Fruit fly (Drosophila melanogaster) whole organism, embryonic: ENCODE results near the gene Nup153.

ENCODE experiments used
- Blimp-1 ChIP-seq: fragments of 200-800 bp; sonication (Bioruptor generic); optimal IDR thresholded peaks from 3 replicates; lab custom pipeline; 2018; ENCODE audit warnings: missing biosample characterization, missing genetic modification characterization, mild to moderate bottlenecking, moderate library complexity, missing genetic modification reagents
- CG10209 ChIP-seq: fragments of 200-800 bp; sonication (Bioruptor generic); optimal IDR thresholded peaks from 3 replicates; lab custom pipeline; 2017; ENCODE audit warnings: missing biosample characterization, mild to moderate bottlenecking, missing genetic modification characterization, missing genetic modification reagents
- CG11085 ChIP-seq: fragments of 200-800 bp; sonication (Bioruptor generic); IDR thresholded peaks from 2 replicates; pipeline ENCODE4 v1.3.6; 2022; ENCODE audit warnings: missing biosample characterization, missing genetic modification characterization
- CG12942 ChIP-seq: fragments of 200-800 bp; sonication (Bioruptor generic); optimal IDR thresholded peaks from 3 replicates; lab custom pipeline; 2016; ENCODE audit warnings: missing biosample characterization, missing genetic modification characterization
- CG13624 ChIP-seq: fragments of 200-800 bp; sonication (Bioruptor generic); optimal IDR thresholded peaks from 2 replicates; lab custom pipeline; 2016; ENCODE audit warnings: missing biosample characterization, missing genetic modification characterization
- CG13894 ChIP-seq: fragments of 200-800 bp; sonication (Bioruptor generic); optimal IDR thresholded peaks from 3 replicates; lab custom pipeline; 2018; ENCODE audit warnings: missing biosample characterization, mild to moderate bottlenecking, missing genetic modification characterization, moderate library complexity
- CG16815 ChIP-seq: fragments of 200-800 bp; sonication (Bioruptor generic); optimal IDR thresholded peaks from 3 replicates; lab custom pipeline; 2017; ENCODE audit warnings: missing biosample characterization, mild to moderate bottlenecking, missing genetic modification characterization
- CG16863 ChIP-seq: fragments of 200-800 bp; sonication (Bioruptor generic); optimal IDR thresholded peaks from 3 replicates; lab custom pipeline; 2016; ENCODE audit warnings: missing biosample characterization, missing genetic modification characterization
- CG3726 ChIP-seq: fragments of 200-800 bp; sonication (Bioruptor generic); IDR thresholded peaks from 3 replicates; pipeline ENCODE4, ENCODE4 v1.3.6; 2022; ENCODE audit warnings: missing biosample characterization, missing genetic modification characterization
- CG42726 ChIP-seq: fragments of 200-800 bp; sonication (Bioruptor generic); IDR thresholded peaks from 2 replicates; pipeline ENCODE4 v1.3.6; 2022; ENCODE audit warnings: missing biosample characterization, missing genetic modification characterization; ENCODE audit not compliant: partially characterized antibody
- CG4730 ChIP-seq: fragments of 200-800 bp; sonication (Bioruptor generic); IDR thresholded peaks from 2 replicates; pipeline ENCODE4 v1.3.6; 2022; ENCODE audit warnings: missing biosample characterization, missing genetic modification characterization
- CG6791 ChIP-seq: fragments of 200-800 bp; sonication (Bioruptor generic); IDR thresholded peaks from 3 replicates; pipeline ENCODE4 v1.3.6; 2022; ENCODE audit warnings: missing biosample characterization, missing genetic modification characterization; ENCODE audit not compliant: partially characterized antibody
- CG7745 ChIP-seq: fragments of 200-800 bp; sonication (Bioruptor generic); optimal IDR thresholded peaks from 2 replicates; lab custom pipeline; 2018; ENCODE audit warnings: missing biosample characterization, mild to moderate bottlenecking, missing genetic modification characterization, moderate library complexity
- CG8765 ChIP-seq: fragments of 200-800 bp; sonication (Bioruptor generic); IDR thresholded peaks from 2 replicates; pipeline ENCODE4 v1.3.6; 2022; ENCODE audit warnings: missing biosample characterization, missing genetic modification characterization
- CG8924 ChIP-seq: fragments of 200-800 bp; optimal IDR thresholded peaks from 3 replicates; lab custom pipeline; 2019; ENCODE audit warnings: missing biosample characterization, mild to moderate bottlenecking, missing genetic modification characterization, moderate library complexity
- CG9215 ChIP-seq: fragments of 200-800 bp; sonication (Bioruptor generic); IDR thresholded peaks from 2 replicates; pipeline ENCODE4 v1.3.6; 2022; ENCODE audit warnings: missing biosample characterization, missing genetic modification characterization
- Dp ChIP-seq: fragments of 200-800 bp; sonication (Bioruptor generic); optimal IDR thresholded peaks from 2 replicates; lab custom pipeline; 2018; ENCODE audit warnings: missing biosample characterization, mild to moderate bottlenecking, missing genetic modification characterization, moderate library complexity
- Dref ChIP-seq: fragments of 200-800 bp; sonication (Bioruptor generic); IDR thresholded peaks from 2 replicates; pipeline ENCODE4 v1.3.6; 2022; ENCODE audit warnings: missing biosample characterization, missing genetic modification characterization
- Eip74EF ChIP-seq, 2 experiments: fragments of 200-800 bp in 1 of 2; fragments of >200 bp in 1 of 2; sonication (Bioruptor generic) in 1 of 2; optimal IDR thresholded peaks; 2 replicates each; lab custom pipeline; 2017 to 2019; ENCODE audit warnings: missing biosample characterization in 2 of 2, missing genetic modification characterization in 2 of 2, mild to moderate bottlenecking in 1 of 2, moderate library complexity in 1 of 2
- HLH4C ChIP-seq: fragments of 200-800 bp; sonication (Bioruptor generic); IDR thresholded peaks from 3 replicates; pipeline ENCODE4 v1.3.6; 2022; ENCODE audit warnings: missing biosample characterization, missing genetic modification characterization; ENCODE audit not compliant: partially characterized antibody
- Hand ChIP-seq: fragments of 200-800 bp; sonication (Bioruptor generic); optimal IDR thresholded peaks from 2 replicates; lab custom pipeline; 2017; ENCODE audit warnings: mild to moderate bottlenecking, missing biosample characterization, missing genetic modification reagents, missing genetic modification characterization
- Hr39 ChIP-seq: fragments of >200 bp; optimal IDR thresholded peaks from 2 replicates; lab custom pipeline; 2017
- Opbp ChIP-seq: fragments of 200-800 bp; sonication (Bioruptor generic); IDR thresholded peaks from 3 replicates; pipeline ENCODE4 v1.3.6; 2022; ENCODE audit warnings: missing biosample characterization, missing genetic modification characterization; ENCODE audit not compliant: partially characterized antibody
- Ptx1 ChIP-seq: fragments of 200-800 bp; sonication (Bioruptor generic); IDR thresholded peaks from 2 replicates; pipeline ENCODE4 v1.3.6; 2022; ENCODE audit warnings: missing biosample characterization, missing genetic modification characterization
- Sry-β ChIP-seq: fragments of 200-800 bp; sonication (Bioruptor generic); optimal IDR thresholded peaks from 2 replicates; lab custom pipeline; 2018; ENCODE audit warnings: missing biosample characterization, mild to moderate bottlenecking, missing genetic modification characterization, moderate library complexity
- ac ChIP-seq: fragments of 200-800 bp; sonication (Bioruptor generic); optimal IDR thresholded peaks from 3 replicates; lab custom pipeline; 2017; ENCODE audit warnings: missing biosample characterization, mild to moderate bottlenecking, missing genetic modification characterization
- chinmo ChIP-seq: fragments of 200-800 bp; sonication (Bioruptor generic); IDR thresholded peaks from 4 replicates; pipeline ENCODE4 v1.3.6; 2022; ENCODE audit warnings: missing biosample characterization, missing genetic modification characterization; ENCODE audit not compliant: partially characterized antibody
- corto ChIP-seq: fragments of 200-800 bp; sonication (Bioruptor generic); optimal IDR thresholded peaks from 2 replicates; lab custom pipeline; 2016; ENCODE audit warnings: missing biosample characterization, mild to moderate bottlenecking, missing genetic modification characterization, moderate library complexity
- dati ChIP-seq: fragments of 200-800 bp; sonication (Bioruptor generic); IDR thresholded peaks from 2 replicates; pipeline ENCODE4 v1.3.6; 2022; ENCODE audit warnings: missing biosample characterization, missing genetic modification characterization
- emc ChIP-seq: fragments of 200-800 bp; sonication (Bioruptor generic); optimal IDR thresholded peaks from 2 replicates; lab custom pipeline; 2016; ENCODE audit warnings: missing biosample characterization, missing genetic modification characterization
- ems ChIP-seq: fragments of 200-800 bp; sonication (Bioruptor generic); optimal IDR thresholded peaks from 3 replicates; lab custom pipeline; 2016; ENCODE audit warnings: missing biosample characterization, missing genetic modification characterization
- gce ChIP-seq: fragments of 200-800 bp; sonication (Bioruptor generic); IDR thresholded peaks from 3 replicates; pipeline ENCODE4 v1.3.6; 2022; ENCODE audit warnings: missing biosample characterization, missing genetic modification characterization
- hb ChIP-seq: fragments of 200-800 bp; sonication (Bioruptor generic); IDR thresholded peaks from 3 replicates; pipeline ENCODE4 v1.3.6; 2022; ENCODE audit warnings: missing biosample characterization, missing genetic modification characterization; ENCODE audit not compliant: partially characterized antibody
- inv ChIP-seq: fragments of 200-800 bp; sonication (Bioruptor generic); IDR thresholded peaks from 2 replicates; pipeline ENCODE4 v1.3.6; 2022; ENCODE audit warnings: missing biosample characterization, missing genetic modification characterization; ENCODE audit not compliant: partially characterized antibody
- kay ChIP-seq: fragments of 200-800 bp; sonication (Bioruptor generic); optimal IDR thresholded peaks from 2 replicates; lab custom pipeline; 2016; ENCODE audit warnings: missing biosample characterization, missing genetic modification characterization
- lola ChIP-seq, 3 experiments: fragments of >200 bp in 2 of 3; fragments of 200-800 bp in 1 of 3; sonication (Bioruptor generic) in 1 of 3; optimal IDR thresholded peaks; 2 replicates each; lab custom pipeline; 2017 to 2019; ENCODE audit warnings: missing biosample characterization in 3 of 3, missing genetic modification characterization in 3 of 3, mild to moderate bottlenecking in 1 of 3, moderate library complexity in 1 of 3
- mam ChIP-seq: fragments of 200-800 bp; sonication (Bioruptor generic); optimal IDR thresholded peaks from 3 replicates; lab custom pipeline; 2016; ENCODE audit warnings: missing biosample characterization, missing genetic modification characterization
- nerfin-2 ChIP-seq: fragments of 200-800 bp; sonication (Bioruptor generic); IDR thresholded peaks from 2 replicates; pipeline ENCODE4 v1.3.6; 2022; ENCODE audit warnings: missing biosample characterization, missing genetic modification characterization; ENCODE audit not compliant: partially characterized antibody
- onecut ChIP-seq: fragments of 200-800 bp; sonication (Bioruptor generic); IDR thresholded peaks from 2 replicates; pipeline ENCODE4 v1.3.6; 2022; ENCODE audit warnings: missing biosample characterization, missing genetic modification characterization
- p53 ChIP-seq: fragments of 200-800 bp; sonication (Bioruptor generic); optimal IDR thresholded peaks from 2 replicates; lab custom pipeline; 2016; ENCODE audit warnings: missing biosample characterization, missing genetic modification characterization
- pita ChIP-seq: fragments of 200-800 bp; sonication (Bioruptor generic); optimal IDR thresholded peaks from 2 replicates; lab custom pipeline; 2017; ENCODE audit warnings: missing biosample characterization, mild to moderate bottlenecking, missing genetic modification characterization
- psq ChIP-seq: fragments of 200-800 bp; sonication (Bioruptor generic); optimal IDR thresholded peaks from 2 replicates; lab custom pipeline; 2017; ENCODE audit warnings: missing biosample characterization, missing genetic modification characterization
- scrt ChIP-seq: fragments of 200-800 bp; sonication (Bioruptor generic); optimal IDR thresholded peaks from 2 replicates; lab custom pipeline; 2018; ENCODE audit warnings: missing biosample characterization, mild to moderate bottlenecking, missing genetic modification characterization, moderate library complexity
- sens ChIP-seq: fragments of 200-800 bp; sonication (Bioruptor generic); peaks from one replicate; lab custom pipeline; 2016; ENCODE audit warnings: missing biosample characterization, missing genetic modification characterization
- sens-2 ChIP-seq: fragments of 200-800 bp; sonication (Bioruptor generic); IDR thresholded peaks from 2 replicates; pipeline ENCODE4 v1.3.6; 2022; ENCODE audit warnings: missing biosample characterization, missing genetic modification characterization
- toy ChIP-seq: fragments of 200-800 bp; sonication (Bioruptor generic); IDR thresholded peaks from 2 replicates; pipeline ENCODE4 v1.3.6; 2022; ENCODE audit warnings: missing biosample characterization, missing genetic modification characterization
- ttk ChIP-seq: fragments of 200-800 bp; sonication (Bioruptor generic); IDR thresholded peaks from 2 replicates; pipeline ENCODE4 v2.1.2; 2022; ENCODE audit warnings: missing biosample characterization, missing genetic modification characterization
- twi ChIP-seq: fragments of 200-800 bp; optimal IDR thresholded peaks from 2 replicates; lab custom pipeline; 2019; ENCODE audit warnings: missing biosample characterization, mild to moderate bottlenecking, missing genetic modification characterization, moderate library complexity
- vnd ChIP-seq: fragments of 200-800 bp; sonication (Bioruptor generic); IDR thresholded peaks from 3 replicates; pipeline ENCODE4 v1.3.6; 2022; ENCODE audit warnings: missing biosample characterization, missing genetic modification characterization; ENCODE audit not compliant: partially characterized antibody

Gene Nup153

dm6 chrX:16598978-16599664 lies at the start of gene Nup153, which contains the start of gene CG9784 (continued):
- TF ChIP-seq Dp, result no peak
- no peak for TF ChIP-seq ems (GFP tag; lab: Kevin White, UChicago)
- TF ChIP-seq nerfin-2, result peak; percentile 92
- no peak for TF ChIP-seq CG8765 (GFP tag; lab: Robert Waterston, UW)
- no peak for TF ChIP-seq gce (GFP tag; lab: Robert Waterston, UW)
- no peak for TF ChIP-seq twi (tag; lab: Kevin White, UChicago)
- no peak for TF ChIP-seq p53
- TF ChIP-seq CG16815 (GFP tag; lab: Kevin White, UChicago), result no peak
- peak; percentile 97 for TF ChIP-seq chinmo (GFP tag; lab: Robert Waterston, UW)
- TF ChIP-seq ac (GFP tag; lab: Kevin White, UChicago), result no peak
- no peak for TF ChIP-seq emc (GFP tag; lab: Kevin White, UChicago)
- no peak for TF ChIP-seq corto (GFP tag; lab: Kevin White, UChicago)
- TF ChIP-seq lola (GFP tag; optimal IDR thresholded peaks at IDR 0.05; lab: Kevin White, UChicago), result no peak
- peak; percentile 95 for TF ChIP-seq Opbp (GFP tag; lab: Robert Waterston, UW)
- no peak for TF ChIP-seq CG13894 (tag; lab: Kevin White, UChicago)
- TF ChIP-seq CG9215, result 0 out of 2 replicates have a peak, but pooled peaks have one; percentile 30
- TF ChIP-seq scrt (GFP tag; lab: Kevin White, UChicago), result no peak
- TF ChIP-seq Hand (GFP tag; lab: Kevin White, UChicago), result no peak
- TF ChIP-seq kay, result no peak
- TF ChIP-seq sens (GFP tag; lab: Kevin White, UChicago), result peak; percentile 51
- TF ChIP-seq inv (GFP tag; lab: Robert Waterston, UW), result peak; percentile 96
- TF ChIP-seq psq (GFP tag; lab: Kevin White, UChicago), result peak; percentile 68
- peak; percentile 26; the same call in 1 of the 2 replicates for TF ChIP-seq onecut (GFP tag; lab: Robert Waterston, UW)
- TF ChIP-seq mam (GFP tag; lab: Kevin White, UChicago), result no peak
- TF ChIP-seq CG8924 (tag; lab: Kevin White, UChicago), result peak; percentile 9
- TF ChIP-seq CG4730 (GFP tag; lab: Robert Waterston, UW), result no peak
- peak; percentile 85 for TF ChIP-seq Dref
- no peak for TF ChIP-seq Eip74EF (GFP tag; optimal IDR thresholded peaks at IDR 0.05; lab: Kevin White, UChicago)
- no peak for TF ChIP-seq CG13624 (GFP tag; lab: Kevin White, UChicago)
- no peak for TF ChIP-seq CG7745 (tag; lab: Kevin White, UChicago)
- TF ChIP-seq Hr39, result no peak
- TF ChIP-seq Blimp-1 (GFP tag; lab: Kevin White, UChicago), result no peak
- no peak for TF ChIP-seq CG3726 (GFP tag; lab: Robert Waterston, UW)
- TF ChIP-seq toy, result no peak
- peak; percentile 89 for TF ChIP-seq CG42726 (GFP tag; lab: Robert Waterston, UW)
- TF ChIP-seq CG12942, result no peak
- TF ChIP-seq CG16863, result no peak
- 0 out of 2 replicates have a peak, but pooled peaks have one; percentile 18 for TF ChIP-seq sens-2 (GFP tag; lab: Robert Waterston, UW)
- TF ChIP-seq CG11085 (GFP tag; lab: Robert Waterston, UW), result no peak
- no peak for TF ChIP-seq pita (GFP tag; lab: Kevin White, UChicago)
- no peak for TF ChIP-seq Ptx1 (GFP tag; lab: Robert Waterston, UW)
- TF ChIP-seq CG10209 (GFP tag; lab: Kevin White, UChicago), result no peak
- TF ChIP-seq ttk, result no peak
- peak; percentile 93 for TF ChIP-seq HLH4C
- peak; percentile 98 for TF ChIP-seq CG6791
- no peak for TF ChIP-seq Sry-β
- no peak for TF ChIP-seq dati (GFP tag; lab: Robert Waterston, UW)
- peak; percentile 96 for TF ChIP-seq hb
- TF ChIP-seq vnd (GFP tag; lab: Robert Waterston, UW), result peak; percentile 95
